Worm (Caenorhabditis elegans) whole organism, late embryonic: ENCODE data around the gene spin-3.

ENCODE experiments used
- C08G9.2 ChIP-seq: sonication (generic microtip); optimal IDR thresholded peaks from 2 replicates; lab custom pipeline; 2016; ENCODE audit warnings: mild to moderate bottlenecking, missing genetic modification characterization, moderate library complexity, missing compliant biosample characterization
- F13H6.1 ChIP-seq: sonication (generic microtip); optimal IDR thresholded peaks from 2 replicates; lab custom pipeline; 2016; ENCODE audit warnings: missing genetic modification characterization, missing compliant biosample characterization
- K02D7.2 ChIP-seq: sonication (generic microtip); optimal IDR thresholded peaks from 2 replicates; lab custom pipeline; 2017; ENCODE audit warnings: mild to moderate bottlenecking, missing genetic modification characterization, missing compliant biosample characterization
- T23F11.4 ChIP-seq: fragments of 200-800 bp; sonication (Bioruptor generic); optimal IDR thresholded peaks from 2 replicates; lab custom pipeline; 2018; ENCODE audit warnings: mild to moderate bottlenecking, missing genetic modification characterization, missing compliant biosample characterization
- Y22D7AL.16 ChIP-seq: sonication (generic microtip); optimal IDR thresholded peaks from 2 replicates; lab custom pipeline; 2016; ENCODE audit warnings: missing genetic modification characterization, missing compliant biosample characterization
- ahr-1 ChIP-seq: sonication (generic microtip); optimal IDR thresholded peaks from 2 replicates; lab custom pipeline; 2016; ENCODE audit warnings: missing genetic modification characterization, missing compliant biosample characterization
- ama-1 ChIP-seq: fragments of 150-350 bp; optimal IDR thresholded peaks from 2 replicates; lab custom pipeline; 2014
- ceh-14 ChIP-seq: sonication (generic microtip); optimal IDR thresholded peaks from 2 replicates; lab custom pipeline; 2016; ENCODE audit warnings: missing genotype, missing genetic modification characterization, missing compliant biosample characterization
- ceh-18 ChIP-seq: sonication (generic microtip); optimal IDR thresholded peaks from 2 replicates; lab custom pipeline; 2016; ENCODE audit warnings: missing genetic modification characterization, missing compliant biosample characterization
- ceh-19 ChIP-seq: fragments of 200-800 bp; sonication (Bioruptor generic); optimal IDR thresholded peaks from 2 replicates; lab custom pipeline; 2018; ENCODE audit warnings: mild to moderate bottlenecking, missing genetic modification characterization, missing compliant biosample characterization
- ceh-2 ChIP-seq: sonication (generic microtip); optimal IDR thresholded peaks from 2 replicates; lab custom pipeline; 2016; ENCODE audit warnings: missing genotype, missing genetic modification characterization, missing compliant biosample characterization
- ceh-22 ChIP-seq: sonication (generic microtip); optimal IDR thresholded peaks from 2 replicates; lab custom pipeline; 2017; ENCODE audit warnings: missing biosample characterization, missing genetic modification characterization
- ceh-31 ChIP-seq: sonication (generic microtip); optimal IDR thresholded peaks from 2 replicates; lab custom pipeline; 2016; ENCODE audit warnings: missing genetic modification characterization, missing compliant biosample characterization
- ceh-34 ChIP-seq: sonication (generic microtip); optimal IDR thresholded peaks from 2 replicates; lab custom pipeline; 2016; ENCODE audit warnings: mild to moderate bottlenecking, missing genetic modification characterization, missing compliant biosample characterization
- ceh-45 ChIP-seq: fragments of 200-800 bp; sonication (Bioruptor generic); IDR thresholded peaks from 2 replicates; pipeline ENCODE4 v1.3.6; 2022; ENCODE audit warnings: missing genetic modification reagents, missing genetic modification characterization, missing compliant biosample characterization
- ceh-6 ChIP-seq: fragments of 200-800 bp; sonication (Bioruptor generic); optimal IDR thresholded peaks from 2 replicates; lab custom pipeline; 2018; ENCODE audit warnings: mild to moderate bottlenecking, missing genetic modification characterization, missing compliant biosample characterization
- che-1 ChIP-seq: sonication (generic microtip); optimal IDR thresholded peaks from 2 replicates; lab custom pipeline; 2016; ENCODE audit warnings: mild to moderate bottlenecking, missing genetic modification characterization, missing compliant biosample characterization
- dmd-4 ChIP-seq: sonication (generic microtip); optimal IDR thresholded peaks from 2 replicates; lab custom pipeline; 2016; ENCODE audit warnings: borderline replicate concordance, missing genetic modification characterization, missing compliant biosample characterization
- elt-2 ChIP-seq: sonication (generic microtip); optimal IDR thresholded peaks from 2 replicates; lab custom pipeline; 2016; ENCODE audit warnings: missing genetic modification reagents, missing genetic modification characterization, missing compliant biosample characterization
- elt-4 ChIP-seq: sonication (generic microtip); optimal IDR thresholded peaks from 2 replicates; lab custom pipeline; 2016; ENCODE audit warnings: missing genetic modification characterization, missing compliant biosample characterization
- ets-4 ChIP-seq: sonication (generic microtip); optimal IDR thresholded peaks from 2 replicates; lab custom pipeline; 2016; ENCODE audit warnings: missing genetic modification characterization, missing compliant biosample characterization
- eyg-1 ChIP-seq: sonication (generic microtip); optimal IDR thresholded peaks from 2 replicates; lab custom pipeline; 2016; ENCODE audit warnings: missing genotype, missing genetic modification characterization, missing compliant biosample characterization
- fax-1 ChIP-seq: sonication (generic microtip); optimal IDR thresholded peaks from 2 replicates; lab custom pipeline; 2016; ENCODE audit warnings: missing genotype, missing genetic modification characterization, missing compliant biosample characterization
- gmeb-2 ChIP-seq: sonication (generic microtip); optimal IDR thresholded peaks from 2 replicates; lab custom pipeline; 2016; ENCODE audit warnings: missing genetic modification characterization, inconsistent platforms, missing compliant biosample characterization
- hlh-13 ChIP-seq: fragments of 200-800 bp; sonication (Bioruptor generic); optimal IDR thresholded peaks from 2 replicates; lab custom pipeline; 2018; ENCODE audit warnings: mild to moderate bottlenecking, missing genetic modification characterization, missing compliant biosample characterization
- hlh-15 ChIP-seq: sonication (generic microtip); optimal IDR thresholded peaks from 2 replicates; lab custom pipeline; 2016; ENCODE audit warnings: missing genetic modification characterization, missing compliant biosample characterization
- hlh-30 ChIP-seq: sonication (generic microtip); optimal IDR thresholded peaks from 2 replicates; lab custom pipeline; 2017; ENCODE audit warnings: antibody characterized with exemption, missing genetic modification characterization, missing compliant biosample characterization; ENCODE audit not compliant: insufficient read depth
- hlh-6 ChIP-seq: sonication (generic microtip); optimal IDR thresholded peaks from 2 replicates; lab custom pipeline; 2016; ENCODE audit warnings: missing genotype, missing genetic modification characterization, missing compliant biosample characterization
- lim-6 ChIP-seq: sonication (generic microtip); optimal IDR thresholded peaks from 2 replicates; lab custom pipeline; 2016; ENCODE audit warnings: missing genetic modification characterization, missing compliant biosample characterization
- mec-3 ChIP-seq: sonication (generic microtip); optimal IDR thresholded peaks from 2 replicates; lab custom pipeline; 2016; ENCODE audit warnings: borderline replicate concordance, missing genetic modification characterization, missing compliant biosample characterization
- nfya-1 ChIP-seq: sonication (generic microtip); optimal IDR thresholded peaks from 2 replicates; lab custom pipeline; 2017; ENCODE audit warnings: missing genetic modification characterization, mild to moderate bottlenecking, missing compliant biosample characterization, antibody characterized with exemption, moderate library complexity
- nhr-11 ChIP-seq: fragments of 150-350 bp; optimal IDR thresholded peaks from 2 replicates; lab custom pipeline; 2014; ENCODE audit warnings: missing biosample characterization, missing genetic modification characterization
- nhr-232 ChIP-seq: sonication (generic microtip); optimal IDR thresholded peaks from 2 replicates; lab custom pipeline; 2016; ENCODE audit warnings: missing genetic modification characterization, missing compliant biosample characterization
- pat-9 ChIP-seq: fragments of 200-800 bp; sonication (Bioruptor generic); optimal IDR thresholded peaks from 2 replicates; lab custom pipeline; 2018; ENCODE audit warnings: mild to moderate bottlenecking, missing genetic modification characterization, moderate library complexity, missing compliant biosample characterization
- pax-1 ChIP-seq: fragments of 150-350 bp; optimal IDR thresholded peaks from 2 replicates; lab custom pipeline; 2014; ENCODE audit warnings: missing biosample characterization, missing genetic modification characterization
- pha-4 ChIP-seq: fragments of 150-350 bp; optimal IDR thresholded peaks from 2 replicates; lab custom pipeline; 2018; ENCODE audit warnings: missing biosample characterization, missing genetic modification reagents, missing genetic modification characterization
- pros-1 ChIP-seq: fragments of 150-350 bp; optimal IDR thresholded peaks from 2 replicates; lab custom pipeline; 2014; ENCODE audit warnings: missing biosample characterization, missing genetic modification reagents, missing genetic modification characterization
- ref-2 ChIP-seq: sonication (generic microtip); optimal IDR thresholded peaks from 2 replicates; lab custom pipeline; 2016; ENCODE audit warnings: missing genetic modification characterization, missing compliant biosample characterization
- rnt-1 ChIP-seq: sonication (generic microtip); optimal IDR thresholded peaks from 2 replicates; lab custom pipeline; 2016; ENCODE audit warnings: missing genetic modification characterization, missing compliant biosample characterization
- sdc-2 ChIP-seq: sonication (generic microtip); optimal IDR thresholded peaks from 2 replicates; lab custom pipeline; 2016; ENCODE audit warnings: missing genotype, missing genetic modification characterization, missing compliant biosample characterization
- sox-2 ChIP-seq: fragments of 200-800 bp; sonication (Bioruptor generic); IDR thresholded peaks from 2 replicates; pipeline ENCODE4 v1.3.6; 2022; ENCODE audit warnings: missing genetic modification reagents, missing genetic modification characterization, missing compliant biosample characterization
- sox-4 ChIP-seq: sonication (generic microtip); optimal IDR thresholded peaks from 2 replicates; lab custom pipeline; 2017; ENCODE audit warnings: mild to moderate bottlenecking, missing genetic modification characterization, inconsistent platforms, missing compliant biosample characterization
- tbx-2 ChIP-seq: sonication (generic microtip); optimal IDR thresholded peaks from 2 replicates; lab custom pipeline; 2016; ENCODE audit warnings: missing genetic modification characterization, missing compliant biosample characterization
- tbx-7 ChIP-seq: sonication (generic microtip); optimal IDR thresholded peaks from 2 replicates; lab custom pipeline; 2016; ENCODE audit warnings: missing genotype, missing genetic modification characterization, missing compliant biosample characterization
- unc-42 ChIP-seq: sonication (generic microtip); optimal IDR thresholded peaks from 2 replicates; lab custom pipeline; 2016; ENCODE audit warnings: missing genotype, missing genetic modification characterization, missing compliant biosample characterization
- unc-55 ChIP-seq: sonication (generic microtip); optimal IDR thresholded peaks from 2 replicates; lab custom pipeline; 2017; ENCODE audit warnings: missing biosample characterization, missing genetic modification reagents, missing genetic modification characterization
- unc-86 ChIP-seq: sonication (generic microtip); optimal IDR thresholded peaks from 2 replicates; lab custom pipeline; 2016; ENCODE audit warnings: missing genetic modification characterization, missing compliant biosample characterization
- ztf-16 ChIP-seq: sonication (generic microtip); optimal IDR thresholded peaks from 2 replicates; lab custom pipeline; 2017; ENCODE audit warnings: missing genetic modification characterization, missing compliant biosample characterization

Gene spin-3

DNA sequence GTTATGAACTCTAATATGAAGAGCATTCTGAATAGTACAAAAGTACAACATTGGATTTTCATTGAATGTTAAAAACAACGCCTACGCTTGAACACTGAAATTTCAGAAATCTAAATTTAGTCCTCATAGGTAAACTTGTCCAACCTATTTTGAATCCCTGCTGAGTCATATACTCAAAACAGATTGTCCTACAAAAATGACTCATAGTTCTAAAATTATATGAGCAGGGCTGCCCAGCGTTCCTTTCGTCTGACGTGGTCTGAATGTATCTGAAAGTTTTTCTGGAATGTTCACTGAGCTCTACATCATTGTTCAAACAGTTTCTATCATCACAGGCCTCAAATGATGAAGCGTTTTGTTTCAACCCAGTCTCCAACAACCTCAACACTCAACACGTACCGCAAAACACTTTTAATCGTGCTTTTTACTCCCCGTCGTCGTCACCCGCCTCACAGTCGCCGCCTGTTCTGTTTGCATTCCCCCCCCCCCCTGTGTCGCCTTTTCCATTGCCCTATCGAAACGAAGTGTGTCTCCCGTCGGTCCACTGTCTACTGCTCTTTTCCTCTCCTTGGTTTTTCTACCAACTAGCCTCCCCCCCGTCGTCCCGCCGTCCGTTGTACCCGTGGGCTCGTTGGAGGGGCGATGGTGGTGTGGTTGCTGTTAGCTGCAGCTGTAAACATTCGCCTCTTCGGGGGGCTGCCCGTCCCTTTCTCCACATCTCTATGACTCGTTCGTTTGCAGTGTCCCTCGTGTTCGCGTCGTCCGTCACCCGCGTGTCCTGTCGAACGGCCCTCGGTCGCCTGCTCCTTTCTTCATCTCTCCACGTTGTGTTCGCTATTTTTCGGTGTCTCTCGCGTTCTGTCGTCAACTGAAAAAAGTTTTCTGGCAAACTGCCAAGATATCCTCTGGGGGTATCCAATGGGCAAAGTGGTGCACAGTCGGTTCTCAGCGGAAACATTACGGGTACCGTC is 14.0 kb downstream of the spin-3 start:
- TF ChIP-seq unc-55 (GFP tag; lab: Kevin White, UChicago) (no peak), ceh-22 (peak; percentile 65), lim-6 (tag; lab: Kevin White, UChicago) (no peak), ama-1 (lab: Kevin White, UChicago) (peak; percentile 86), ahr-1 (no peak), hlh-30 (tag; lab: Kevin White, UChicago) (peak; percentile 79), ref-2 (tag; lab: Kevin White, UChicago) (peak; percentile 38), hlh-13 (GFP tag; lab: Kevin White, UChicago) (no peak), pros-1 (peak; percentile 60), ceh-34 (peak; percentile 92), rnt-1 (peak; percentile 51), sox-4 (tag; lab: Kevin White, UChicago) (no peak), hlh-15 (tag; lab: Kevin White, UChicago) (no peak), T23F11.4 (GFP tag; lab: Kevin White, UChicago) (peak; percentile 20), nhr-11 (tag; lab: Kevin White, UChicago) (no peak), elt-2 (tag; lab: Kevin White, UChicago) (peak; percentile 16), elt-4 (tag; lab: Kevin White, UChicago) (peak; percentile 67), ceh-14 (tag; lab: Kevin White, UChicago) (peak; percentile 18), ceh-31 (tag; lab: Kevin White, UChicago) (peak; percentile 77), eyg-1 (peak; percentile 56), unc-86 (tag; lab: Kevin White, UChicago) (no peak), fax-1 (tag; lab: Kevin White, UChicago) (no peak), ceh-19 (GFP tag; lab: Kevin White, UChicago) (peak; percentile 57), hlh-6 (tag; lab: Kevin White, UChicago) (peak; percentile 58), K02D7.2 (tag; lab: Kevin White, UChicago) (no peak), sox-2 (GFP tag; lab: Robert Waterston, UW) (peak; percentile 9; the same call in 1 of the 2 replicates), ceh-2 (tag; lab: Kevin White, UChicago) (peak; percentile 77), tbx-2 (peak; percentile 78), nfya-1 (tag; lab: Kevin White, UChicago) (peak; percentile 36), dmd-4 (tag; lab: Kevin White, UChicago) (peak; percentile 68), ceh-18 (tag; lab: Kevin White, UChicago) (peak; percentile 47), ceh-6 (GFP tag; lab: Kevin White, UChicago) (peak; percentile 46), ceh-45 (GFP tag; lab: Robert Waterston, UW) (no peak), Y22D7AL.16 (tag; lab: Kevin White, UChicago) (no peak), F13H6.1 (tag; lab: Kevin White, UChicago) (peak; percentile 15), C08G9.2 (tag; lab: Kevin White, UChicago) (peak; percentile 10), nhr-232 (peak; percentile 34), ets-4 (tag; lab: Kevin White, UChicago) (peak; percentile 20), sdc-2 (peak; percentile 58)
- TF ChIP-seq, all 69 proteins: peak for 27

DNA sequence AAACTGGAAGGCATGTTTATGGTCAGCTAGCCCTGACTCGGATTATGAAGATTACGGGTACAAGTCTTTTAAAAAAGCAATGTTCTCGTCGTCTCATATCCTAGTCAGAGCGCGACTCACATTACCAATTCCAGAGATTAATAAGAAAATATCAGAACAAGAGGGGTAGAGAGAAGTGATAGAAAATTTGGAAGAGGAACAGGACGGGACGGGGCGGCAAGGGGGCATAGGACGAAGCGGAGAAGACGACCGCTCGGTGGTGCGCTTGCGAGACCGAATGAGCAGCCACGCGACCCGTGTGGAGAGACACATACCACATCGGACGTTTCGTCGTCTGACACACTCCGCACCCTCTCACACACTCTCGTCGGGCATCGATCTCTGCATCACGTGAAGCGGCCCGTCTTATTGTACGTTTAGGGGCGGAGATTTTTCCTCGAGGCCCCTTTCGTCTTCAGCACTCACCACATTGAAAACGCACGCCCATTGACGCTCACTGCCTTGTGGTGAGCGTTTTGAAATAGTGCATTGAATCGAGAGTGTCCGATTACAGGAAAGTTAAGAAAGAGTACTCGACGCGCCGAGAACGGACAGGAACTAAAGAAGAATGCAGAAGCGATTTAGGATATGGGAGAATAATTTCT is 15.0 kb downstream of the spin-3 start:
- peak; percentile 85 for TF ChIP-seq pros-1
- peak; percentile 10 for TF ChIP-seq dmd-4 (tag; lab: Kevin White, UChicago)
- peak; percentile 17 for TF ChIP-seq tbx-7 (tag; lab: Kevin White, UChicago)
- TF ChIP-seq lim-6 (tag; lab: Kevin White, UChicago) = peak; percentile 51
- TF ChIP-seq ztf-16 (tag; lab: Kevin White, UChicago) = peak; percentile 42
- peak; percentile 95 for TF ChIP-seq ama-1 (lab: Kevin White, UChicago)
- TF ChIP-seq ref-2 (tag; lab: Kevin White, UChicago) = peak; percentile 91
- TF ChIP-seq sox-2 (GFP tag; lab: Robert Waterston, UW) = no peak
- peak; percentile 38 for TF ChIP-seq ceh-6 (GFP tag; lab: Kevin White, UChicago)
- TF ChIP-seq gmeb-2 (tag; lab: Kevin White, UChicago) = peak; percentile 16
- TF ChIP-seq pat-9 (tag; lab: Kevin White, UChicago) = peak; percentile 62
- TF ChIP-seq ceh-45 (GFP tag; lab: Robert Waterston, UW) = no peak
- TF ChIP-seq ahr-1 = no peak
- peak; percentile 87 for TF ChIP-seq unc-42
- TF ChIP-seq ceh-31 (tag; lab: Kevin White, UChicago) = peak; percentile 98
- peak; percentile 99 for TF ChIP-seq ceh-34
- TF ChIP-seq pax-1 (tag; lab: Kevin White, UChicago) = peak; percentile 35
- TF ChIP-seq nhr-232 = no peak
- TF ChIP-seq pha-4 (tag; lab: Kevin White, UChicago) = no peak
- peak; percentile 47 for TF ChIP-seq che-1 (tag; lab: Kevin White, UChicago)
- no peak for TF ChIP-seq mec-3 (tag; lab: Kevin White, UChicago)
